Worm (Caenorhabditis elegans): ENCODE measurements around the gene oatr-1.

oatr-1 gene

DNA sequence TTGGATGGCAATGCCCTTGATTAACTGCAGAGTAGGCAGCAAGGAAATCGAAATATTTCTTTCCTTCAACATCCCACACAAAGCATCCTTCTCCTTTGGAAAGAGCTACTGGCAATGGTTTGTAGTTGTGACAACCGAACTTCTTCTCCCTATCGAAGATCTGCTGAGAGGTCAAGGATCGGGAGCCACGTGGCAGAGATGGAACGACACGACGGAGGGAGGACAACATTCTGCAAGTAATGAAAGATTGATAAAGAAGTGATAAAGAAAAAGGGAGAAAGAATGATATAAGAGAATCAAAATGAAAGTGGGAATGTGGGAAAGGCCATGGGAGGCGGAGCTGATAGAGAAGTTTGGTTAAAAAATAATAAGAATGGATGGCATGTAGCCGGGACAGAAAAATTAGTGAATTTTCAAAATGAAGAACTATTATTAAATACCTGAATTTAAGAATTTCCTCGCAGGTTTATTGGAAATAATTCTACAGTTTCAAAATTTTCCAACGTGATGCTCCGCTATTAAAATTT is at the start of gene oatr-1:
TSS of gene oatr-1 (minus strand) at position 477 of the 527 bp plus-strand sequence.
- TF ChIP-seq F49E8.2 (tag; optimal IDR thresholded peaks at IDR 0.05; ENCODE audit: borderline replicate concordance), result no peak
- TF ChIP-seq nhr-10 (tag; optimal IDR thresholded peaks at IDR 0.05), result no peak
- peak; percentile 27 for TF ChIP-seq dve-1 (tag; optimal IDR thresholded peaks at IDR 0.05; ENCODE audit: insufficient read depth)
- no peak for TF ChIP-seq madf-5 (GFP tag; IDR thresholded peaks at IDR 0.05)
- no peak for TF ChIP-seq ama-1 (optimal IDR thresholded peaks at IDR 0.05)
- TF ChIP-seq mdt-29 (GFP tag; IDR thresholded peaks at IDR 0.05), result no peak
- TF ChIP-seq ceh-32 (tag; optimal IDR thresholded peaks at IDR 0.05; ENCODE audit: poor library complexity), result no peak
- TF ChIP-seq T20F7.1 (GFP tag; optimal IDR thresholded peaks at IDR 0.05), result no peak
- no peak for TF ChIP-seq Y48G9A.11 (GFP tag; IDR thresholded peaks at IDR 0.05)
- TF ChIP-seq nhr-11 (tag; optimal IDR thresholded peaks at IDR 0.05), result no peak
- TF ChIP-seq egl-27 (tag; optimal IDR thresholded peaks at IDR 0.05), result no peak
- peak; percentile 48 for TF ChIP-seq nhr-28 (tag; optimal IDR thresholded peaks at IDR 0.05)
- no peak for TF ChIP-seq daf-8 (GFP tag; IDR thresholded peaks at IDR 0.05)
- TF ChIP-seq attf-4 (tag; optimal IDR thresholded peaks at IDR 0.05), result no peak
- TF ChIP-seq dpl-1 (GFP tag; optimal IDR thresholded peaks at IDR 0.05), result no peak
- TF ChIP-seq F26F4.8 (GFP tag; conservative IDR thresholded peaks at IDR 0.05), result no peak
- peak in 1 of 2 experiments; percentile 65 for TF ChIP-seq mdl-1 (tag; optimal IDR thresholded peaks at IDR 0.05)
- no peak for TF ChIP-seq lsy-2 (tag; optimal IDR thresholded peaks at IDR 0.05)
- TF ChIP-seq ceh-62 (tag; optimal IDR thresholded peaks at IDR 0.05), result no peak
- no peak for TF ChIP-seq php-3 (GFP tag; IDR thresholded peaks at IDR 0.05)
- TF ChIP-seq fkh-10 (GFP tag; optimal IDR thresholded peaks at IDR 0.05), result no peak
- TF ChIP-seq duxl-1 (tag; optimal IDR thresholded peaks at IDR 0.05; ENCODE audit: poor library complexity), result no peak
- no peak for TF ChIP-seq zfp-3 (GFP tag; conservative IDR thresholded peaks at IDR 0.05)
- TF ChIP-seq ztf-7 (tag; optimal IDR thresholded peaks at IDR 0.05), result no peak
- TF ChIP-seq zag-1 (tag; optimal IDR thresholded peaks at IDR 0.05), result no peak
- no peak for TF ChIP-seq lin-39 (tag; optimal IDR thresholded peaks at IDR 0.05)
- TF ChIP-seq sdz-12 (GFP tag; optimal IDR thresholded peaks at IDR 0.05), result no peak
- no peak for TF ChIP-seq mes-2 (tag; optimal IDR thresholded peaks at IDR 0.05; ENCODE audit: poor library complexity, severe bottlenecking)
- no peak for TF ChIP-seq jun-1 (tag; optimal IDR thresholded peaks at IDR 0.05)
- no peak for TF ChIP-seq mep-1 (tag; optimal IDR thresholded peaks at IDR 0.05)
- no peak for TF ChIP-seq nhr-41 (GFP tag; IDR thresholded peaks at IDR 0.05)
- no peak for TF ChIP-seq D1046.2 (GFP tag; IDR thresholded peaks at IDR 0.05)
- no peak for TF ChIP-seq ces-1 (GFP tag; optimal IDR thresholded peaks at IDR 0.05)
- no peak for TF ChIP-seq daf-19 (GFP tag; conservative IDR thresholded peaks at IDR 0.05)
- no peak for TF ChIP-seq nhr-237 (tag; optimal IDR thresholded peaks at IDR 0.05)
- TF ChIP-seq unc-39 (tag; optimal IDR thresholded peaks at IDR 0.05), result no peak
- no peak for TF ChIP-seq hif-1 (tag; optimal IDR thresholded peaks at IDR 0.05)
- no peak for TF ChIP-seq rbr-2 (tag; optimal IDR thresholded peaks at IDR 0.05)
- TF ChIP-seq nhr-76 (tag; optimal IDR thresholded peaks at IDR 0.05), result no peak
- TF ChIP-seq F37D6.2 (tag; optimal IDR thresholded peaks at IDR 0.05), result no peak
- no peak for TF ChIP-seq lin-15B (tag; optimal IDR thresholded peaks at IDR 0.05)
- TF ChIP-seq unc-130 (GFP tag; optimal IDR thresholded peaks at IDR 0.05), result no peak
- TF ChIP-seq nhr-48 (tag; optimal IDR thresholded peaks at IDR 0.05), result no peak
- TF ChIP-seq zfp-2 (tag; optimal IDR thresholded peaks at IDR 0.05), result no peak
- TF ChIP-seq aha-1 (tag), result peak; percentile 49
- peak; percentile 66 for TF ChIP-seq dmd-6 (GFP tag; IDR thresholded peaks at IDR 0.05)
- TF ChIP-seq lin-13 (GFP tag; optimal IDR thresholded peaks at IDR 0.05), result no peak
- peak; percentile 80 for TF ChIP-seq mxl-3 (GFP tag; optimal IDR thresholded peaks at IDR 0.05)
- TF ChIP-seq skn-1 (tag; optimal IDR thresholded peaks at IDR 0.05), result no peak
- no peak for TF ChIP-seq R02D3.7 (tag; optimal IDR thresholded peaks at IDR 0.05)
- TF ChIP-seq nhr-111 (GFP tag; optimal IDR thresholded peaks at IDR 0.05), result no peak
- TF ChIP-seq Y105C5A.15 (GFP tag; IDR thresholded peaks at IDR 0.05), result no peak
- TF ChIP-seq hmg-1.1 (GFP tag; IDR thresholded peaks at IDR 0.05), result no peak
